Worm (Caenorhabditis elegans): ENCODE measurements around the gene F11G11.14.
A peak's percentile ranks its signal among the peaks of the same experiment; 100 is the strongest.

- TF ChIP-seq zag-1 (tag; optimal IDR thresholded peaks at IDR 0.05) (no peak), unc-62 (GFP tag; optimal IDR thresholded peaks at IDR 0.05 in 1 of 2) (peak in 1 of 2 experiments; percentile 70), unc-62 (tag; optimal IDR thresholded peaks at IDR 0.05) (no peak), ztf-11 (tag; optimal IDR thresholded peaks at IDR 0.05) (no peak), lin-39 (tag; optimal IDR thresholded peaks at IDR 0.05) (no peak), mxl-3 (GFP tag; optimal IDR thresholded peaks at IDR 0.05) (peak; percentile 24), aha-1 (tag) (peak; percentile 37)
Measured at ce11 chrII:4908160-4908559, 44.7 kb downstream of the F11G11.14 start.
